Worm (Caenorhabditis elegans) whole organism, young adult: Measurements from ENCODE around the gene col-128.
A peak's percentile ranks its signal among the peaks of the same experiment; 100 is the strongest.

Source experiments
- B0035.1 ChIP-seq: sonication (generic microtip); optimal IDR thresholded peaks from 2 replicates; lab custom pipeline; 2016; ENCODE audit warnings: missing genetic modification characterization, mild to moderate bottlenecking, missing compliant biosample characterization, missing genotype, missing genetic modification reagents
- C06A6.2 ChIP-seq: fragments of 200-800 bp; sonication (Bioruptor generic); conservative IDR thresholded peaks from 2 replicates; pipeline ENCODE4 v1.3.6; 2022; ENCODE audit warnings: missing genetic modification characterization, missing compliant biosample characterization
- F33H1.4 ChIP-seq: fragments of 200-800 bp; sonication (Bioruptor generic); IDR thresholded peaks from 2 replicates; pipeline ENCODE4 v1.3.6; 2022; ENCODE audit warnings: missing genetic modification reagents, missing genetic modification characterization, missing compliant biosample characterization
- F37B4.10 ChIP-seq: fragments of 200-800 bp; sonication (Bioruptor generic); IDR thresholded peaks from 2 replicates; pipeline ENCODE4 v1.3.6; 2022; ENCODE audit warnings: missing genetic modification characterization, missing compliant biosample characterization
- K12H6.12 ChIP-seq: fragments of 200-800 bp; sonication (Bioruptor generic); optimal IDR thresholded peaks from 2 replicates; lab custom pipeline; 2018; ENCODE audit warnings: mild to moderate bottlenecking, missing genetic modification characterization, missing compliant biosample characterization
- Y53G8AR.9 ChIP-seq: fragments of 200-800 bp; sonication (Bioruptor generic); conservative IDR thresholded peaks from 2 replicates; pipeline ENCODE4 v1.3.6; 2022; ENCODE audit warnings: missing genetic modification reagents, missing genetic modification characterization, missing compliant biosample characterization
- akir-1 ChIP-seq: fragments of 200-800 bp; sonication (Bioruptor generic); optimal IDR thresholded peaks from 2 replicates; lab custom pipeline; 2018; ENCODE audit warnings: mild to moderate bottlenecking, missing genetic modification characterization, moderate library complexity, missing compliant biosample characterization
- aptf-2 ChIP-seq: fragments of 200-800 bp; sonication (Bioruptor generic); conservative IDR thresholded peaks from 2 replicates; pipeline ENCODE4 v1.3.6; 2022; ENCODE audit warnings: missing genetic modification reagents, missing genetic modification characterization, missing compliant biosample characterization
- atf-7 ChIP-seq: sonication (generic microtip); optimal IDR thresholded peaks from 2 replicates; lab custom pipeline; 2017; ENCODE audit warnings: mild to moderate bottlenecking, missing genetic modification characterization, missing compliant biosample characterization
- attf-3 ChIP-seq: fragments of 200-800 bp; sonication (Bioruptor generic); conservative IDR thresholded peaks from 2 replicates; pipeline ENCODE4 v1.3.6; 2022; ENCODE audit warnings: missing genetic modification reagents, missing genetic modification characterization, missing compliant biosample characterization
- bed-2 ChIP-seq: fragments of 200-800 bp; sonication (Bioruptor generic); IDR thresholded peaks from 2 replicates; pipeline ENCODE4 v1.3.6; 2022; ENCODE audit warnings: missing genetic modification reagents, missing genetic modification characterization, missing compliant biosample characterization
- ceh-27 ChIP-seq: fragments of 200-800 bp; sonication (Bioruptor generic); optimal IDR thresholded peaks from 2 replicates; lab custom pipeline; 2018; ENCODE audit warnings: mild to moderate bottlenecking, missing genetic modification characterization, moderate library complexity, missing compliant biosample characterization
- chd-7 ChIP-seq: sonication (generic microtip); optimal IDR thresholded peaks from 2 replicates; lab custom pipeline; 2016; ENCODE audit warnings: mild to moderate bottlenecking, missing genetic modification characterization, moderate library complexity, missing compliant biosample characterization
- die-1 ChIP-seq: sonication (generic microtip); optimal IDR thresholded peaks from 2 replicates; lab custom pipeline; 2016; ENCODE audit warnings: missing genotype, mild to moderate bottlenecking, missing genetic modification characterization, missing compliant biosample characterization
- dpl-1 ChIP-seq: fragments of 150-350 bp; optimal IDR thresholded peaks from 2 replicates; lab custom pipeline; 2014; ENCODE audit warnings: missing biosample characterization, missing genetic modification reagents, missing genetic modification characterization
- egl-44 ChIP-seq: fragments of 200-800 bp; sonication (Bioruptor generic); IDR thresholded peaks from 2 replicates; pipeline ENCODE4 v1.3.6; 2022; ENCODE audit warnings: missing genetic modification reagents, missing genetic modification characterization, missing compliant biosample characterization
- egrh-3 ChIP-seq: fragments of 200-800 bp; sonication (Bioruptor generic); IDR thresholded peaks from 2 replicates; pipeline ENCODE4 v1.3.6; 2022; ENCODE audit warnings: missing genetic modification reagents, missing genetic modification characterization, missing compliant biosample characterization
- ekl-4 ChIP-seq: fragments of 200-800 bp; sonication (Bioruptor generic); IDR thresholded peaks from 2 replicates; pipeline ENCODE4 v1.3.6; 2022; ENCODE audit warnings: missing genetic modification reagents, missing genetic modification characterization, missing compliant biosample characterization
- gei-17 ChIP-seq: fragments of 200-800 bp; sonication (Bioruptor generic); optimal IDR thresholded peaks from 2 replicates; lab custom pipeline; 2018; ENCODE audit warnings: mild to moderate bottlenecking, missing genetic modification characterization, missing compliant biosample characterization
- him-1 ChIP-seq: sonication (generic microtip); optimal IDR thresholded peaks from 2 replicates; lab custom pipeline; 2016; ENCODE audit warnings: missing genotype, missing genetic modification reagents, missing genetic modification characterization, missing compliant biosample characterization
- hrde-1 ChIP-seq: sonication (generic microtip); optimal IDR thresholded peaks from 2 replicates; lab custom pipeline; 2016; ENCODE audit warnings: missing genetic modification characterization, mild to moderate bottlenecking, missing compliant biosample characterization, moderate library complexity, missing genotype, missing genetic modification reagents, borderline replicate concordance
- hsf-1 ChIP-seq: fragments of 200-800 bp; sonication (Bioruptor generic); IDR thresholded peaks from 2 replicates; pipeline ENCODE4 v1.3.6; 2022; ENCODE audit warnings: missing genetic modification reagents, missing genetic modification characterization, missing compliant biosample characterization
- lin-26 ChIP-seq: fragments of 200-800 bp; sonication (Bioruptor generic); IDR thresholded peaks from 2 replicates; pipeline ENCODE4 v1.3.6; 2022; ENCODE audit warnings: missing genetic modification reagents, missing genetic modification characterization, missing compliant biosample characterization
- lin-54 ChIP-seq: fragments of 200-800 bp; sonication (Bioruptor generic); optimal IDR thresholded peaks from 2 replicates; lab custom pipeline; 2018; ENCODE audit warnings: mild to moderate bottlenecking, missing genetic modification characterization, missing compliant biosample characterization
- lir-1 ChIP-seq: fragments of 200-800 bp; sonication (Bioruptor generic); conservative IDR thresholded peaks from 2 replicates; pipeline ENCODE4 v1.3.6; 2022; ENCODE audit warnings: missing genetic modification reagents, missing genetic modification characterization, missing compliant biosample characterization
- madf-10 ChIP-seq: sonication (generic microtip); optimal IDR thresholded peaks from 2 replicates; lab custom pipeline; 2016; ENCODE audit warnings: mild to moderate bottlenecking, missing genetic modification characterization, missing compliant biosample characterization
- madf-8 ChIP-seq: fragments of 200-800 bp; sonication (Bioruptor generic); conservative IDR thresholded peaks from 2 replicates; pipeline ENCODE4 v1.3.6; 2022; ENCODE audit warnings: missing genetic modification reagents, missing genetic modification characterization, missing compliant biosample characterization
- mcd-1 ChIP-seq: fragments of 200-800 bp; sonication (Bioruptor generic); IDR thresholded peaks from 2 replicates; pipeline ENCODE4 v1.3.6; 2022; ENCODE audit warnings: missing genetic modification reagents, missing genetic modification characterization, missing compliant biosample characterization
- nfyb-1 ChIP-seq: fragments of 200-800 bp; sonication (Bioruptor generic); IDR thresholded peaks from 2 replicates; pipeline ENCODE4 v1.3.6; 2022; ENCODE audit warnings: missing genetic modification reagents, missing genetic modification characterization, missing compliant biosample characterization
- rcor-1 ChIP-seq: fragments of 200-800 bp; sonication (Bioruptor generic); IDR thresholded peaks from 2 replicates; pipeline ENCODE4 v1.3.6; 2022; ENCODE audit warnings: missing genetic modification reagents, missing genetic modification characterization, missing compliant biosample characterization
- sea-2 ChIP-seq: fragments of 200-800 bp; sonication (Bioruptor generic); IDR thresholded peaks from 2 replicates; pipeline ENCODE4 v1.3.6; 2022; ENCODE audit warnings: missing genetic modification characterization, missing compliant biosample characterization
- sptf-2 ChIP-seq: fragments of 200-800 bp; sonication (Bioruptor generic); optimal IDR thresholded peaks from 2 replicates; lab custom pipeline; 2018; ENCODE audit warnings: mild to moderate bottlenecking, missing genetic modification characterization, missing compliant biosample characterization
- tlf-1 ChIP-seq: fragments of 200-800 bp; sonication (Bioruptor generic); optimal IDR thresholded peaks from 2 replicates; lab custom pipeline; 2018; ENCODE audit warnings: mild to moderate bottlenecking, missing genetic modification characterization, missing compliant biosample characterization
- xnd-1 ChIP-seq: sonication (generic microtip); optimal IDR thresholded peaks from 2 replicates; lab custom pipeline; 2016; ENCODE audit warnings: missing genotype, missing genetic modification reagents, missing genetic modification characterization, missing compliant biosample characterization
- zfh-2 ChIP-seq: fragments of 200-800 bp; sonication (Bioruptor generic); conservative IDR thresholded peaks from 2 replicates; pipeline ENCODE4 v1.3.6; 2022; ENCODE audit warnings: missing genetic modification reagents, missing genetic modification characterization, missing compliant biosample characterization
- zim-3 ChIP-seq: sonication (generic microtip); optimal IDR thresholded peaks from 2 replicates; lab custom pipeline; 2017; ENCODE audit warnings: mild to moderate bottlenecking, missing genetic modification characterization, moderate library complexity, missing compliant biosample characterization
- ztf-26 ChIP-seq: sonication (generic microtip); optimal IDR thresholded peaks from 2 replicates; lab custom pipeline; 2017; ENCODE audit warnings: missing genetic modification characterization, missing compliant biosample characterization
- ztf-28 ChIP-seq: fragments of 200-800 bp; sonication (Bioruptor generic); IDR thresholded peaks from 2 replicates; pipeline ENCODE4 v1.3.6; 2022; ENCODE audit warnings: missing genetic modification reagents, missing genetic modification characterization, missing compliant biosample characterization
- ztf-3 ChIP-seq: fragments of 200-800 bp; sonication (Bioruptor generic); optimal IDR thresholded peaks from 2 replicates; lab custom pipeline; 2018; ENCODE audit warnings: mild to moderate bottlenecking, missing genetic modification characterization, missing compliant biosample characterization

The col-128 gene

ce11 chrIV:11566146-11566545 lies 14.4 kb upstream of the col-128 start, which contains the start of gene sec-24.1 (continued):
- TF ChIP-seq madf-10 (tag; lab: Kevin White, UChicago) = peak; percentile 26
- TF ChIP-seq ztf-26 (tag; lab: Kevin White, UChicago) = peak; percentile 18
- TF ChIP-seq hsf-1 (GFP tag; lab: Robert Waterston, UW) = no peak
- no peak for TF ChIP-seq atf-7 (tag; lab: Kevin White, UChicago)
- TF ChIP-seq sea-2 (GFP tag; lab: Robert Waterston, UW) = no peak
- TF ChIP-seq zim-3 (tag; lab: Kevin White, UChicago) = no peak
- no peak for TF ChIP-seq hrde-1
- peak; percentile 22 for TF ChIP-seq K12H6.12 (tag; lab: Kevin White, UChicago)
- peak; percentile 99 for TF ChIP-seq F33H1.4
- peak; percentile 47; the same call in 1 of the 2 replicates for TF ChIP-seq ekl-4 (GFP tag; lab: Robert Waterston, UW)
- TF ChIP-seq chd-7 (tag; lab: Kevin White, UChicago) = no peak
- peak; percentile 60; the same call in 1 of the 2 replicates for TF ChIP-seq C06A6.2 (GFP tag; lab: Robert Waterston, UW)
- no peak for TF ChIP-seq xnd-1 (tag; lab: Kevin White, UChicago)
- peak; percentile 87 for TF ChIP-seq mcd-1 (GFP tag; lab: Robert Waterston, UW)
- no peak for TF ChIP-seq aptf-2
- no peak for TF ChIP-seq die-1 (tag; lab: Kevin White, UChicago)
- peak; percentile 79; the same call in 1 of the 2 replicates for TF ChIP-seq rcor-1 (GFP tag; lab: Robert Waterston, UW)
- TF ChIP-seq lir-1 (GFP tag; lab: Robert Waterston, UW) = 0 out of 2 replicates have a peak, but pooled peaks have one; percentile 21
- TF ChIP-seq ztf-28 (GFP tag; lab: Robert Waterston, UW) = no peak
- TF ChIP-seq madf-8 (GFP tag; lab: Robert Waterston, UW) = no peak
- no peak for TF ChIP-seq lin-26
- no peak for TF ChIP-seq ztf-3
- peak; percentile 54; the same call in 1 of the 2 replicates for TF ChIP-seq attf-3 (GFP tag; lab: Robert Waterston, UW)
- TF ChIP-seq egrh-3 (GFP tag; lab: Robert Waterston, UW) = 0 out of 2 replicates have a peak, but pooled peaks have one; percentile 32
- peak; percentile 69 for TF ChIP-seq tlf-1
- peak; percentile 59 for TF ChIP-seq dpl-1 (GFP tag; lab: Kevin White, UChicago)
- peak; percentile 4 for TF ChIP-seq gei-17 (GFP tag; lab: Kevin White, UChicago)
- no peak for TF ChIP-seq him-1 (tag; lab: Kevin White, UChicago)
- TF ChIP-seq Y53G8AR.9 (GFP tag; lab: Robert Waterston, UW) = peak; percentile 82
- no peak for TF ChIP-seq F37B4.10 (GFP tag; lab: Robert Waterston, UW)

ce11 chrIV:11565022-11565421 lies 13.3 kb upstream of the col-128 start:
- TF ChIP-seq sptf-2 (GFP tag; lab: Kevin White, UChicago) = no peak
- TF ChIP-seq akir-1 (GFP tag; lab: Kevin White, UChicago) = no peak
- TF ChIP-seq B0035.1 (tag; lab: Kevin White, UChicago) = no peak
- no peak for TF ChIP-seq bed-2 (GFP tag; lab: Robert Waterston, UW)
- TF ChIP-seq egrh-3 (GFP tag; lab: Robert Waterston, UW) = peak; percentile 92
- TF ChIP-seq hrde-1 = no peak
- TF ChIP-seq lin-54 = no peak
- peak; percentile 17; the same call in 1 of the 2 replicates for TF ChIP-seq nfyb-1
- TF ChIP-seq egl-44 (GFP tag; lab: Robert Waterston, UW) = no peak
- TF ChIP-seq zfh-2 = peak; percentile 82
- TF ChIP-seq ceh-27 (GFP tag; lab: Kevin White, UChicago) = no peak
